Fruit fly (Drosophila melanogaster): Measurements from ENCODE around the gene CG1486.

The CG1486 gene

dm6 chrX:21306485-21307142 is 17.2 kb upstream of the CG1486 start, which contains the start of gene Abca3 (continued):
- TF ChIP-seq scrt (GFP tag; optimal IDR thresholded peaks at IDR 0.05), result peak; percentile 66
- no peak for TF ChIP-seq Oaz (GFP tag; IDR thresholded peaks at IDR 0.05)
- TF ChIP-seq jumu (GFP tag; optimal IDR thresholded peaks at IDR 0.05), result peak; percentile 23
- peak; percentile 55 for TF ChIP-seq HmgZ (tag; optimal IDR thresholded peaks at IDR 0.05)
- TF ChIP-seq Dek (tag; optimal IDR thresholded peaks at IDR 0.05), result peak; percentile 57
- peak; percentile 45; the same call in 2 of the 3 replicates for TF ChIP-seq zfh1 (GFP tag; IDR thresholded peaks at IDR 0.05)
- TF ChIP-seq CG1647 (GFP tag; optimal IDR thresholded peaks at IDR 0.05), result peak; percentile 20
- TF ChIP-seq Hr51 (GFP tag; optimal IDR thresholded peaks at IDR 0.05), result peak in 1 of 2 experiments; percentile 8
- TF ChIP-seq wdn (GFP tag; IDR thresholded peaks at IDR 0.05), result peak; percentile 54
- peak; percentile 35; the same call in 1 of the 2 replicates for TF ChIP-seq sisA (GFP tag; IDR thresholded peaks at IDR 0.05)
- peak; percentile 42 for TF ChIP-seq schlank (tag; optimal IDR thresholded peaks at IDR 0.05)
- peak in 1 of 2 experiments; percentile 48 for TF ChIP-seq tll (GFP tag; optimal IDR thresholded peaks at IDR 0.05)
- peak; percentile 47; the same call in 2 of the 3 replicates for TF ChIP-seq tgo (GFP tag; IDR thresholded peaks at IDR 0.05)
- TF ChIP-seq eve (GFP tag; optimal IDR thresholded peaks at IDR 0.05), result peak in 1 of 2 experiments; percentile 79
- TF ChIP-seq Hmr (GFP tag; optimal IDR thresholded peaks at IDR 0.05), result peak; percentile 82
- TF ChIP-seq pb (GFP tag; optimal IDR thresholded peaks at IDR 0.05), result peak; percentile 34
- no peak for TF ChIP-seq CG17612 (GFP tag; IDR thresholded peaks at IDR 0.05)
- TF ChIP-seq pum (GFP tag; optimal IDR thresholded peaks at IDR 0.05), result peak; percentile 48
- TF ChIP-seq otp (GFP tag; IDR thresholded peaks at IDR 0.05), result no peak
- TF ChIP-seq CG3281 (GFP tag; optimal IDR thresholded peaks at IDR 0.05), result peak; percentile 78
- TF ChIP-seq Atf-2 (GFP tag; optimal IDR thresholded peaks at IDR 0.05), result peak; percentile 16
- peak; percentile 63; the same call in 1 of the 2 replicates for TF ChIP-seq lmd (GFP tag; IDR thresholded peaks at IDR 0.05)
- peak; percentile 68 for TF ChIP-seq CG8924 (tag; optimal IDR thresholded peaks at IDR 0.05)
- 0 out of 2 replicates have a peak, but pooled peaks have one; percentile 19 for TF ChIP-seq Taf1 (GFP tag; IDR thresholded peaks at IDR 0.05)
- peak; percentile 42 for TF ChIP-seq CG12071 (GFP tag; optimal IDR thresholded peaks at IDR 0.05)
- 0 out of 3 replicates have a peak, but pooled peaks have one; percentile 48 for TF ChIP-seq CG11456 (GFP tag; IDR thresholded peaks at IDR 0.05)
- TF ChIP-seq CG12942 (GFP tag; optimal IDR thresholded peaks at IDR 0.05), result peak; percentile 6
- peak; percentile 71 for TF ChIP-seq NfI (GFP tag; optimal IDR thresholded peaks at IDR 0.05)
- TF ChIP-seq tx (GFP tag; optimal IDR thresholded peaks at IDR 0.05), result peak; percentile 42
- TF ChIP-seq CG9932 (GFP tag; IDR thresholded peaks at IDR 0.05), result peak; percentile 78
- TF ChIP-seq Rfx (GFP tag; IDR thresholded peaks at IDR 0.05), result peak; percentile 82
- peak; percentile 83 for TF ChIP-seq CG2678 (tag; optimal IDR thresholded peaks at IDR 0.05)
- TF ChIP-seq D19A (tag; optimal IDR thresholded peaks at IDR 0.05), result peak; percentile 22
- TF ChIP-seq CHES-1-like (GFP tag; optimal IDR thresholded peaks at IDR 0.05), result peak; percentile 54
- peak; percentile 54 for TF ChIP-seq CG14014 (GFP tag; IDR thresholded peaks at IDR 0.05)
- peak; percentile 17 for TF ChIP-seq CG4854 (GFP tag; optimal IDR thresholded peaks at IDR 0.05)
- peak; percentile 47 for TF ChIP-seq CG12299 (tag; optimal IDR thresholded peaks at IDR 0.05)
- no peak for TF ChIP-seq prd (optimal IDR thresholded peaks at IDR 0.05)
- peak; percentile 70; the same call in 2 of the 3 replicates for TF ChIP-seq prd (GFP tag; IDR thresholded peaks at IDR 0.05)
- no peak for TF ChIP-seq ase (GFP tag; IDR thresholded peaks at IDR 0.05)
- peak; percentile 93 for TF ChIP-seq sens (GFP tag)
- peak; percentile 2 for TF ChIP-seq CG6254 (GFP tag; optimal IDR thresholded peaks at IDR 0.05)
- TF ChIP-seq row (GFP tag; IDR thresholded peaks at IDR 0.05), result peak; percentile 96
- TF ChIP-seq CG12391 (tag; optimal IDR thresholded peaks at IDR 0.05), result peak; percentile 70
- peak; percentile 9 for TF ChIP-seq salm (tag; optimal IDR thresholded peaks at IDR 0.05)
- TF ChIP-seq D (optimal IDR thresholded peaks at IDR 0.05), result no peak
- TF ChIP-seq D (GFP tag; optimal IDR thresholded peaks at IDR 0.05), result peak; percentile 39
- peak; percentile 97 for TF ChIP-seq exex (tag; optimal IDR thresholded peaks at IDR 0.05)
- 0 out of 2 replicates have a peak, but pooled peaks have one; percentile 37 for TF ChIP-seq MBD-R2 (GFP tag; IDR thresholded peaks at IDR 0.05)
- peak; percentile 57 for TF ChIP-seq tin (GFP tag; optimal IDR thresholded peaks at IDR 0.05)
